Worm (Caenorhabditis elegans): ENCODE measurements around the gene dlat-1.

dlat-1 gene

ce11 chrV:14438099-14438739, 8.9 kb downstream of the dlat-1 start:
- TF ChIP-seq tbx-37 (GFP tag; conservative IDR thresholded peaks at IDR 0.05) (no peak), ceh-36 (tag; optimal IDR thresholded peaks at IDR 0.05) (no peak), B0310.2 (tag; optimal IDR thresholded peaks at IDR 0.05) (no peak), pes-1 (GFP tag; IDR thresholded peaks at IDR 0.05) (no peak)

- no peak for TF ChIP-seq tbx-11 (GFP tag; IDR thresholded peaks at IDR 0.05)
- TF ChIP-seq ama-1 (optimal IDR thresholded peaks at IDR 0.05) = no peak
- no peak for TF ChIP-seq tbx-37 (GFP tag; conservative IDR thresholded peaks at IDR 0.05)
- no peak for TF ChIP-seq aly-1 (tag; optimal IDR thresholded peaks at IDR 0.05)
- no peak for TF ChIP-seq hnd-1 (tag; optimal IDR thresholded peaks at IDR 0.05)
- no peak for TF ChIP-seq hmg-4 (GFP tag; optimal IDR thresholded peaks at IDR 0.05)
- no peak for TF ChIP-seq B0310.2 (tag; optimal IDR thresholded peaks at IDR 0.05)
- TF ChIP-seq F13C5.2 (tag; optimal IDR thresholded peaks at IDR 0.05) = no peak
- TF ChIP-seq scrt-1 (GFP tag; IDR thresholded peaks at IDR 0.05) = no peak
- TF ChIP-seq tra-4 (tag; optimal IDR thresholded peaks at IDR 0.05) = no peak
- no peak for TF ChIP-seq flt-1 (GFP tag; IDR thresholded peaks at IDR 0.05)
- no peak for TF ChIP-seq hmbx-1 (tag; optimal IDR thresholded peaks at IDR 0.05)
- no peak for TF ChIP-seq ets-7 (tag; optimal IDR thresholded peaks at IDR 0.05)
- TF ChIP-seq sea-1 (GFP tag; conservative IDR thresholded peaks at IDR 0.05) = no peak
- no peak for TF ChIP-seq ceh-36 (tag; optimal IDR thresholded peaks at IDR 0.05)
Measured at ce11 chrV:14437355-14437754, 9.7 kb downstream of the dlat-1 start.

DNA sequence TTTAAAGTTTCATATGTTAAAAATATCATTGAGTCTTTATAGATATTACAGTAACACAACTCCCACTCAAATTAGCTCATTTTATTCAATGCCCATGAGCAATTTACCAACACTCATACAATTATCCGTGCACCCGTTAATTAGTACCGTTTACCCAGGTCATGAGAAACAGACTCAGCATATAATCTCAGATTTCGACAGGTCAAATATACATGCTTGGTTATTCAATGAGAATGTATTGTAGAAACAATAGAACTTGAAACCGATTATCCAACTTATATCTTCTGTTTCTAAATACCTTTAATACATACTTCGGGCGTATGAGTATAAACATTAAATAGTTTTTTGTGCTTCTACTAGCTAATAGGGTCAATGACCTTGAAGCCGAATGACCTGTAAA, 10.9 kb downstream of the dlat-1 start:
- TF ChIP-seq sea-1 (GFP tag; conservative IDR thresholded peaks at IDR 0.05) (no peak), flt-1 (GFP tag; IDR thresholded peaks at IDR 0.05) (no peak), tbx-37 (GFP tag; conservative IDR thresholded peaks at IDR 0.05) (no peak), B0310.2 (tag; optimal IDR thresholded peaks at IDR 0.05) (no peak), hmbx-1 (tag; optimal IDR thresholded peaks at IDR 0.05) (no peak), hnd-1 (tag; optimal IDR thresholded peaks at IDR 0.05) (no peak), scrt-1 (GFP tag; IDR thresholded peaks at IDR 0.05) (no peak), hmg-4 (GFP tag; optimal IDR thresholded peaks at IDR 0.05) (no peak), pes-1 (GFP tag; IDR thresholded peaks at IDR 0.05) (no peak)

DNA sequence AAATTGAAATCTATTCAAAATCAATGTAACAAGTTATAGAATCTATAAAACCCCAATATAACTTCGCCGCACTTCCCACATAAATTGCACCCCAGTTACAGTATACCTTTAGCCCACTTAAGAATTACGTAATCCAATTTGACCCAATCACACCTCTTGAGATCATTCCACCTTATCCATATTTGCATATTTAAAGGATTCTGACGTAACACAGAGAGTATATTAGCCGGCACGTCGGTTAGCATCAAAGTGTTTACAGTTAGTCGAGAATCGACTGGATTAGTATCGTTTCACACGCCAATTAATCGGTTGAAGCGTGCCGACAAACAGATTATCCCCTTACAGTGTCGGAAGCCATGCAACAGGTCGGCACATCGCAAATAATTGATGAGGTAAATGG, 13.5 kb downstream of the dlat-1 start:
- TF ChIP-seq aly-1 (tag; optimal IDR thresholded peaks at IDR 0.05) (no peak), ceh-36 (tag; optimal IDR thresholded peaks at IDR 0.05) (peak; percentile 71)

- TF ChIP-seq hnd-1 (tag; optimal IDR thresholded peaks at IDR 0.05) (no peak), tbx-37 (GFP tag; conservative IDR thresholded peaks at IDR 0.05) (no peak), hmbx-1 (tag; optimal IDR thresholded peaks at IDR 0.05) (no peak), tra-4 (tag; optimal IDR thresholded peaks at IDR 0.05) (no peak), tbx-11 (GFP tag; IDR thresholded peaks at IDR 0.05) (no peak), sea-1 (GFP tag; conservative IDR thresholded peaks at IDR 0.05) (no peak)
Measured at ce11 chrV:14432259-14432658, 14.8 kb downstream of the dlat-1 start, which contains the start of gene egl-1. egl-1 (minus strand) TSS chrV:14432359.

- no peak for TF ChIP-seq ets-7 (tag; optimal IDR thresholded peaks at IDR 0.05)
- no peak for TF ChIP-seq flt-1 (GFP tag; IDR thresholded peaks at IDR 0.05)
Measured at ce11 chrV:14428865-14429264, 18.2 kb downstream of the dlat-1 start, which contains the start of gene F23B12.1. F23B12.1 (plus strand) TSS chrV:14429165.

ce11 chrV:14427069-14427825, 19.8 kb downstream of the dlat-1 start:
- TF ChIP-seq ceh-36 (tag; optimal IDR thresholded peaks at IDR 0.05) (peak; percentile 34), hmg-4 (GFP tag; optimal IDR thresholded peaks at IDR 0.05) (no peak), F13C5.2 (tag; optimal IDR thresholded peaks at IDR 0.05) (no peak)

- TF ChIP-seq tbx-11 (GFP tag; IDR thresholded peaks at IDR 0.05) (no peak), hmg-4 (GFP tag; optimal IDR thresholded peaks at IDR 0.05) (no peak), hnd-1 (tag; optimal IDR thresholded peaks at IDR 0.05) (no peak), B0310.2 (tag; optimal IDR thresholded peaks at IDR 0.05) (no peak), tra-4 (tag; optimal IDR thresholded peaks at IDR 0.05) (no peak), F13C5.2 (tag; optimal IDR thresholded peaks at IDR 0.05) (no peak), ets-7 (tag; optimal IDR thresholded peaks at IDR 0.05) (no peak), ceh-13 (GFP tag; optimal IDR thresholded peaks at IDR 0.05) (no peak), ceh-36 (tag; optimal IDR thresholded peaks at IDR 0.05) (no peak), pes-1 (GFP tag; IDR thresholded peaks at IDR 0.05) (no peak)
Measured at ce11 chrV:14426013-14426412, 21.1 kb downstream of the dlat-1 start.

DNA sequence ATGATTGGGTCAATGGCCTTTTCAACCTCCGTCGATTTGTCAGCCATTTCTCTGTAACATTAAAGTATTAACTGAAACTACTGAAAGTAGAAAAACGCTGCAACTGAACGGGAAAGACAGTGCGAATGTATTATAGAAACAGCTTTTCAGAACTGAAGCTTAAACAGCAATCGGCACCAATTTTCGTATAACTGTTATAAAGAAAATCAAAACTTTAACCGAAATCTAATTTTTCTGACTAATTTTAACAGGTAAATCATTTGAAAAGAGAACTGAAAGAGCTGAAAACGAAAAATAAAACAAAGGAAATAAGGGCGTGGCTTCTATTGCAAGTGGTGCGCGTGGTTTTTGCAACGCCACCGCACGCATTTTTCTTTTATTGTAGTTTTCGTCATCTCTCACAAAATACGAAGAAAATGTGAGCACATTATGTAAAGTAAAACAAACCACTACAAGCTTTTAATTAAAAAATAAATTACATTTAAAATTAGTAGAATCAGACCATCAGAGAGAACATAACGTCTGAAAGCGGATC, 22.1 kb downstream of the dlat-1 start, which contains the start of gene rrsr-1:
Gene rrsr-1 (minus strand): TSS at position 51 of the 535 bp plus-strand sequence.
- TF ChIP-seq B0310.2 (tag; optimal IDR thresholded peaks at IDR 0.05) (no peak), pes-1 (GFP tag; IDR thresholded peaks at IDR 0.05) (0 out of 2 replicates have a peak, but pooled peaks have one; percentile 14), flt-1 (GFP tag; IDR thresholded peaks at IDR 0.05) (peak; percentile 57; the same call in 1 of the 2 replicates), ceh-13 (GFP tag; optimal IDR thresholded peaks at IDR 0.05) (no peak), tra-4 (tag; optimal IDR thresholded peaks at IDR 0.05) (no peak), F13C5.2 (tag; optimal IDR thresholded peaks at IDR 0.05) (peak; percentile 51)
